Worm (Caenorhabditis elegans): ENCODE results near the gene srw-42.

srw-42 gene

ce11 chrV:16692988-16693387, 644 bp downstream of the srw-42 start:
- TF ChIP-seq nhr-25 (tag; optimal IDR thresholded peaks at IDR 0.05): no peak

- TF ChIP-seq skn-1 (tag; optimal IDR thresholded peaks at IDR 0.05) (no peak), ztf-4 (tag; optimal IDR thresholded peaks at IDR 0.05) (no peak), nhr-11 (tag; optimal IDR thresholded peaks at IDR 0.05) (no peak), nhr-67 (tag; optimal IDR thresholded peaks at IDR 0.05) (no peak), fos-1 (tag; optimal IDR thresholded peaks at IDR 0.05) (no peak), nhr-77 (tag; optimal IDR thresholded peaks at IDR 0.05) (no peak), aly-2 (tag; optimal IDR thresholded peaks at IDR 0.05) (no peak), daf-12 (tag; optimal IDR thresholded peaks at IDR 0.05) (no peak), ztf-11 (tag; optimal IDR thresholded peaks at IDR 0.05) (no peak), nhr-23 (tag; optimal IDR thresholded peaks at IDR 0.05) (no peak), fkh-2 (tag; optimal IDR thresholded peaks at IDR 0.05) (no peak), ceh-9 (tag; optimal IDR thresholded peaks at IDR 0.05) (no peak), lin-39 (tag; optimal IDR thresholded peaks at IDR 0.05) (no peak), unc-62 (GFP tag; optimal IDR thresholded peaks at IDR 0.05) (no peak), fkh-10 (GFP tag; optimal IDR thresholded peaks at IDR 0.05) (no peak)
Measured at ce11 chrV:16687227-16687626, 6.4 kb downstream of the srw-42 start, which contains the start of gene srz-102. Gene srz-102, plus strand, starts transcription at chrV:16687527.

ce11 chrV:16685725-16686124, 7.9 kb downstream of the srw-42 start, which contains the start of gene srw-43:
Gene srw-43, plus strand, starts transcription at chrV:16686025.
- no peak for TF ChIP-seq nhr-11 (tag; optimal IDR thresholded peaks at IDR 0.05)
- TF ChIP-seq lin-39 (tag; optimal IDR thresholded peaks at IDR 0.05): no peak
- TF ChIP-seq nhr-23 (tag; optimal IDR thresholded peaks at IDR 0.05): no peak
- TF ChIP-seq lsy-12 (tag; optimal IDR thresholded peaks at IDR 0.05): no peak
- TF ChIP-seq egl-27 (tag; optimal IDR thresholded peaks at IDR 0.05): no peak
- TF ChIP-seq hmg-11 (tag; optimal IDR thresholded peaks at IDR 0.05): no peak
- TF ChIP-seq aly-2 (tag; optimal IDR thresholded peaks at IDR 0.05): no peak
- no peak for TF ChIP-seq ceh-28 (tag; optimal IDR thresholded peaks at IDR 0.05)
- TF ChIP-seq eor-1 (tag; optimal IDR thresholded peaks at IDR 0.05): no peak
- no peak for TF ChIP-seq lin-15B (tag; optimal IDR thresholded peaks at IDR 0.05)
- no peak for TF ChIP-seq R02D3.7 (tag; optimal IDR thresholded peaks at IDR 0.05)
- TF ChIP-seq nhr-76 (tag; optimal IDR thresholded peaks at IDR 0.05): no peak
- TF ChIP-seq egl-5 (tag; optimal IDR thresholded peaks at IDR 0.05): no peak
- no peak for TF ChIP-seq ztf-4 (tag; optimal IDR thresholded peaks at IDR 0.05)
- no peak for TF ChIP-seq nhr-28 (tag; optimal IDR thresholded peaks at IDR 0.05)
- no peak for TF ChIP-seq elt-1 (tag; optimal IDR thresholded peaks at IDR 0.05)

ce11 chrV:16683359-16683758, 10.3 kb downstream of the srw-42 start:
- TF ChIP-seq aly-2 (tag; optimal IDR thresholded peaks at IDR 0.05) (no peak), elt-1 (tag; optimal IDR thresholded peaks at IDR 0.05) (no peak), nhr-11 (tag; optimal IDR thresholded peaks at IDR 0.05) (no peak), nhr-12 (tag; optimal IDR thresholded peaks at IDR 0.05) (no peak), nhr-237 (tag; optimal IDR thresholded peaks at IDR 0.05) (no peak), ceh-28 (tag; optimal IDR thresholded peaks at IDR 0.05) (no peak), fkh-2 (tag; optimal IDR thresholded peaks at IDR 0.05) (no peak), R02D3.7 (tag; optimal IDR thresholded peaks at IDR 0.05) (no peak), snpc-4 (tag; optimal IDR thresholded peaks at IDR 0.05) (no peak), ztf-4 (tag; optimal IDR thresholded peaks at IDR 0.05) (no peak), ama-1 (optimal IDR thresholded peaks at IDR 0.05) (no peak), ztf-11 (tag; optimal IDR thresholded peaks at IDR 0.05) (no peak), nfya-1 (tag; optimal IDR thresholded peaks at IDR 0.05; ENCODE audit: insufficient read depth) (no peak), jun-1 (tag; optimal IDR thresholded peaks at IDR 0.05) (no peak), ceh-9 (tag; optimal IDR thresholded peaks at IDR 0.05) (no peak), pha-4 (tag; optimal IDR thresholded peaks at IDR 0.05) (no peak), fos-1 (tag; optimal IDR thresholded peaks at IDR 0.05) (no peak), mml-1 (tag; optimal IDR thresholded peaks at IDR 0.05) (no peak), lsy-12 (tag; optimal IDR thresholded peaks at IDR 0.05) (no peak), nhr-67 (tag; optimal IDR thresholded peaks at IDR 0.05) (no peak)

ce11 chrV:16682886-16683285, 10.7 kb downstream of the srw-42 start, which contains the start of gene srw-36:
Gene srw-36, plus strand, starts transcription at chrV:16683186.
- TF ChIP-seq fkh-2 (tag; optimal IDR thresholded peaks at IDR 0.05) (no peak), ama-1 (optimal IDR thresholded peaks at IDR 0.05) (no peak), ceh-28 (tag; optimal IDR thresholded peaks at IDR 0.05) (no peak), nhr-28 (tag; optimal IDR thresholded peaks at IDR 0.05) (no peak), elt-3 (tag; optimal IDR thresholded peaks at IDR 0.05) (no peak), nhr-23 (tag; optimal IDR thresholded peaks at IDR 0.05) (no peak), unc-62 (GFP tag; optimal IDR thresholded peaks at IDR 0.05) (no peak), ceh-82 (tag; optimal IDR thresholded peaks at IDR 0.05) (no peak), lin-15B (tag; optimal IDR thresholded peaks at IDR 0.05) (no peak), snpc-4 (tag; optimal IDR thresholded peaks at IDR 0.05) (no peak), nhr-77 (tag; optimal IDR thresholded peaks at IDR 0.05) (no peak), nhr-76 (tag; optimal IDR thresholded peaks at IDR 0.05) (no peak), pha-4 (tag; optimal IDR thresholded peaks at IDR 0.05) (no peak), nhr-11 (tag; optimal IDR thresholded peaks at IDR 0.05) (no peak), mdl-1 (tag; optimal IDR thresholded peaks at IDR 0.05) (no peak), ceh-16 (tag; optimal IDR thresholded peaks at IDR 0.05) (no peak), tbx-2 (tag; optimal IDR thresholded peaks at IDR 0.05) (no peak), ztf-11 (tag; optimal IDR thresholded peaks at IDR 0.05) (no peak), ztf-4 (tag; optimal IDR thresholded peaks at IDR 0.05) (no peak)
